Worm (Caenorhabditis elegans): Measurements from ENCODE around the gene unc-96.

Gene unc-96

DNA sequence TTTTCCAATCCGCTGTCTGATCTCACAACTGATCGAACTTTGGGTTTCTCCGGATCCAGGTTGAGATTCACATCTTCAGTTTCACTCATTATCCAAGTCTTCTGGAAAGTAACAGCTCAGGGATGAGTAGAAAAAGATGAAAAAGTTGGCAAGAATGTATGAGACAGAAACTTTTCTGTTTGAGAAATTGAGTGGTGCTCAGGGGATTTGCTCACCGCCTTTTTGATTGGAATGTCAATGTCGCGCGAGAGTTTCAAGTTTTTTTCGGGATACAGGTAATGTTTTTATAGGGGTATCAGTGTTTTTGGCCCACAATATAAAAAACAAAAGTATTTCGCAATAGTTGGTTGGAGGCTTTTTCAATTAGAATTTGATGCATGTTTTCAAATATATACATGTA is at the start of gene unc-96:
Gene unc-96 (minus strand): TSS at position 101 of the 400 bp plus-strand sequence.
- no peak for TF ChIP-seq vab-15 (tag; optimal IDR thresholded peaks at IDR 0.05)
- TF ChIP-seq zip-4 (GFP tag; optimal IDR thresholded peaks at IDR 0.05), result peak; percentile 35

- TF ChIP-seq xbp-1 (tag; optimal IDR thresholded peaks at IDR 0.05) (no peak), ztf-4 (tag; optimal IDR thresholded peaks at IDR 0.05) (no peak), pqm-1 (tag; optimal IDR thresholded peaks at IDR 0.05) (no peak), mef-2 (tag; optimal IDR thresholded peaks at IDR 0.05) (no peak), unc-62 (GFP tag; optimal IDR thresholded peaks at IDR 0.05) (no peak), grh-1 (GFP tag; IDR thresholded peaks at IDR 0.05) (no peak), elt-2 (tag; optimal IDR thresholded peaks at IDR 0.05) (peak; percentile 43), snu-23 (GFP tag; optimal IDR thresholded peaks at IDR 0.05) (no peak), sox-4 (tag; optimal IDR thresholded peaks at IDR 0.05) (no peak), lin-35 (GFP tag; optimal IDR thresholded peaks at IDR 0.05) (peak in 1 of 2 experiments; percentile 20), blmp-1 (tag; optimal IDR thresholded peaks at IDR 0.05) (no peak), efl-1 (optimal IDR thresholded peaks at IDR 0.05) (no peak), efl-1 (GFP tag; optimal IDR thresholded peaks at IDR 0.05 in 1 of 2) (peak in 1 of 2 experiments; percentile 2), nhr-19 (GFP tag; conservative IDR thresholded peaks at IDR 0.05) (no peak), dpl-1 (GFP tag; optimal IDR thresholded peaks at IDR 0.05) (no peak), nhr-76 (tag; optimal IDR thresholded peaks at IDR 0.05) (no peak)
These were observed 49.5 kb upstream of the unc-96 start, which contains the start of gene T19D7.6 for ce11 chrX:670603-671002. T19D7.6 (minus strand) TSS chrX:670800.

DNA sequence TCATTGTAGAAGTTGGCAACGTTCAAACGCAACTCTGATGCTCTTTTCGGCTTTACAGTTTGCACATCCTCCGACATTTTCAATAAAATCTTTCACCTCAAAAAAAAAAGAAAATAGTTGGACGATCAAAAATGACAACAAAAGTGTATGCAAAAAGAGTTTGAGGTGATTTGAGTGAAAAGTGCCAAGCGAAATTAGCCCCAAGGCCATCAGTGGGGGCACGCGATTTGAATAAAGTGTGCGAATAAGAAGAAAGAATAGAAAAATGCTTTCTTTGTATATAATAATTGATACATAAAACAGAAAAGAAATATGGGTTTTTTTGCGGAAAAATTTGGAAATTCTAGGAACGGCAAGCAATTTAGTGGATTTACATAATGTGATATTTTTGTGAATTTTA is 45.0 kb upstream of the unc-96 start, which contains the start of gene T19D7.5:
Gene T19D7.5 (minus strand): TSS at position 101 of the 400 bp plus-strand sequence.
- TF ChIP-seq unc-130 (tag; optimal IDR thresholded peaks at IDR 0.05) (no peak), lin-14 (GFP tag; optimal IDR thresholded peaks at IDR 0.05) (peak; percentile 9), sup-37 (GFP tag; optimal IDR thresholded peaks at IDR 0.05) (no peak)

DNA sequence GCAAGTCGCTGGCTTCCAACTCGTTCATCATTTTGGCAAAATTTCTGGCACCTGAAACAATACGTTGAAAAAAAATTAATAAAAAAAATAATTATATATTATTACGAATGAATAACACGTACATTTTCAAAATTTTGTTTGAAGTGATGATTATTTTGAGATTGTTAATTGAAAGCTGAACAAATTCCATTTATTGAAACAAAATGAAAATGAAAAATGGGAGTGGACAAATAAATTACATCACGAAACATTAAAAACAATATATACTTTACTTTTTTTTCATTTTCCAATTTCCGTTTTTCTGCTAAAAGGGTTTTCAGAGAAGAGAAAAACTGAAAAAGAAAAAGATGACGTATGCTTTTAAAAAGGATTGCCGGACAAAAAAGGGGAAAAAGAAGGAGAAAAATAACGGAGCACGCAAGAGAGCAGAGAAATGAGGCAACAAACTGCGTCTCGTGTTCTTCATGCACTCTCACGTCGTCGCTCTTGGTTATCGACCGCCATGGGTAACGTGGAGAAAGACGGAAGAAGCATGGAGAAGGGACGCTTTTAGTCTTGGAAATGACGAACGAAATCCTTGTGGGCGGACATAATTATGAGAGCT is 40.7 kb upstream of the unc-96 start, which contains the start of gene rund-1:
Gene rund-1 (minus strand): TSS at position 51 of the 604 bp plus-strand sequence.
- peak; percentile 50 for TF ChIP-seq nhr-20 (tag; optimal IDR thresholded peaks at IDR 0.05)
- TF ChIP-seq fkh-10 (GFP tag; optimal IDR thresholded peaks at IDR 0.05), result peak; percentile 79
- TF ChIP-seq hpl-2 (GFP tag; optimal IDR thresholded peaks at IDR 0.05), result no peak
- TF ChIP-seq nhr-12 (tag; optimal IDR thresholded peaks at IDR 0.05), result no peak
- TF ChIP-seq isw-1 (GFP tag; IDR thresholded peaks at IDR 0.05), result peak; percentile 31
- no peak for TF ChIP-seq ceh-88 (GFP tag; IDR thresholded peaks at IDR 0.05)
- peak; percentile 50 to 51 for TF ChIP-seq lsy-2 (tag; optimal IDR thresholded peaks at IDR 0.05)
- TF ChIP-seq rnt-1 (tag; optimal IDR thresholded peaks at IDR 0.05), result no peak
- peak; percentile 56 for TF ChIP-seq snu-23 (GFP tag; optimal IDR thresholded peaks at IDR 0.05)
- TF ChIP-seq ceh-82 (tag; optimal IDR thresholded peaks at IDR 0.05), result peak in 1 of 3 experiments; percentile 62
- no peak for TF ChIP-seq nhr-85 (tag)
- TF ChIP-seq jun-1 (tag; optimal IDR thresholded peaks at IDR 0.05), result peak; percentile 19
- no peak for TF ChIP-seq mab-9 (GFP tag; IDR thresholded peaks at IDR 0.05)
- peak; percentile 81 for TF ChIP-seq nhr-47 (tag; optimal IDR thresholded peaks at IDR 0.05)
- TF ChIP-seq irx-1 (tag; optimal IDR thresholded peaks at IDR 0.05), result peak; percentile 0
- TF ChIP-seq unc-86 (tag; optimal IDR thresholded peaks at IDR 0.05), result peak; percentile 71
- TF ChIP-seq skn-1 (tag; optimal IDR thresholded peaks at IDR 0.05), result peak; percentile 40
- TF ChIP-seq lir-3 (tag; optimal IDR thresholded peaks at IDR 0.05; ENCODE audit: poor library complexity), result no peak
- peak; percentile 87 for TF ChIP-seq nhr-71 (tag; optimal IDR thresholded peaks at IDR 0.05)
- TF ChIP-seq xbp-1 (tag; optimal IDR thresholded peaks at IDR 0.05), result peak; percentile 41
- peak; percentile 68 for TF ChIP-seq egl-13 (tag; optimal IDR thresholded peaks at IDR 0.05)
- peak in 1 of 2 experiments; percentile 11 for TF ChIP-seq efl-1 (optimal IDR thresholded peaks at IDR 0.05)
- TF ChIP-seq efl-1 (GFP tag; optimal IDR thresholded peaks at IDR 0.05 in 1 of 2), result no peak
- no peak for TF ChIP-seq elt-3 (tag; optimal IDR thresholded peaks at IDR 0.05)
- peak; percentile 83 for TF ChIP-seq dsc-1 (tag; optimal IDR thresholded peaks at IDR 0.05)
- no peak for TF ChIP-seq lin-15B (tag; optimal IDR thresholded peaks at IDR 0.05)
- no peak for TF ChIP-seq hlh-17 (GFP tag; optimal IDR thresholded peaks at IDR 0.05; ENCODE audit: borderline replicate concordance)
- no peak for TF ChIP-seq ztf-11 (tag; optimal IDR thresholded peaks at IDR 0.05)
- TF ChIP-seq mep-1 (tag; optimal IDR thresholded peaks at IDR 0.05), result peak; percentile 69
- TF ChIP-seq ceh-8 (GFP tag; optimal IDR thresholded peaks at IDR 0.05), result peak; percentile 7
